Fruit fly (Drosophila melanogaster) whole organism, embryonic: ENCODE measurements around the gene Gss1.

ENCODE experiments used
- Atf-2 ChIP-seq: fragments of 200-800 bp; sonication (Bioruptor generic); optimal IDR thresholded peaks from 2 replicates; lab custom pipeline; 2016; ENCODE audit warnings: missing biosample characterization, missing genetic modification characterization
- CG10462 ChIP-seq: fragments of 200-800 bp; sonication (Bioruptor generic); optimal IDR thresholded peaks from 2 replicates; lab custom pipeline; 2016; ENCODE audit warnings: missing biosample characterization, missing genetic modification characterization
- CG12299 ChIP-seq: fragments of 200-800 bp; sonication (Bioruptor generic); optimal IDR thresholded peaks from 2 replicates; lab custom pipeline; 2018; ENCODE audit warnings: missing biosample characterization, mild to moderate bottlenecking, missing genetic modification characterization
- CG12942 ChIP-seq: fragments of 200-800 bp; sonication (Bioruptor generic); optimal IDR thresholded peaks from 3 replicates; lab custom pipeline; 2016; ENCODE audit warnings: missing biosample characterization, missing genetic modification characterization
- CG13287 ChIP-seq: fragments of 200-800 bp; sonication (Bioruptor generic); IDR thresholded peaks from 2 replicates; pipeline ENCODE4 v1.3.6; 2022; ENCODE audit warnings: missing biosample characterization, missing genetic modification characterization; ENCODE audit not compliant: partially characterized antibody
- CG13296 ChIP-seq: fragments of 200-800 bp; sonication (Bioruptor generic); optimal IDR thresholded peaks from 3 replicates; lab custom pipeline; 2018; ENCODE audit warnings: missing biosample characterization, mild to moderate bottlenecking, missing genetic modification characterization
- CG14014 ChIP-seq: fragments of 200-800 bp; sonication (Bioruptor generic); IDR thresholded peaks from 2 replicates; pipeline ENCODE4 v1.3.6; 2022; ENCODE audit warnings: missing biosample characterization, missing genetic modification characterization
- CG14441 ChIP-seq: fragments of 200-800 bp; sonication (Bioruptor generic); IDR thresholded peaks from 2 replicates; pipeline ENCODE4 v1.3.6; 2022; ENCODE audit warnings: missing biosample characterization, missing genetic modification characterization
- CG15479 ChIP-seq: fragments of 200-800 bp; sonication (Bioruptor generic); optimal IDR thresholded peaks from 3 replicates; lab custom pipeline; 2019; ENCODE audit warnings: missing biosample characterization, mild to moderate bottlenecking, missing genetic modification characterization, moderate library complexity
- CG16815 ChIP-seq: fragments of 200-800 bp; sonication (Bioruptor generic); optimal IDR thresholded peaks from 3 replicates; lab custom pipeline; 2017; ENCODE audit warnings: missing biosample characterization, mild to moderate bottlenecking, missing genetic modification characterization
- CG17612 ChIP-seq: fragments of 200-800 bp; sonication (Bioruptor generic); IDR thresholded peaks from 2 replicates; pipeline ENCODE4 v1.3.6; 2022; ENCODE audit warnings: missing biosample characterization, missing genetic modification characterization
- CG18764 ChIP-seq: fragments of 200-800 bp; sonication (Bioruptor generic); optimal IDR thresholded peaks from 3 replicates; lab custom pipeline; 2016; ENCODE audit warnings: missing biosample characterization, missing genetic modification characterization
- CG2202 ChIP-seq: fragments of 200-800 bp; sonication (Bioruptor generic); optimal IDR thresholded peaks from 2 replicates; lab custom pipeline; 2018; ENCODE audit warnings: missing biosample characterization, mild to moderate bottlenecking, missing genetic modification characterization
- CG3163 ChIP-seq: fragments of 200-800 bp; sonication (Bioruptor generic); optimal IDR thresholded peaks from 3 replicates; lab custom pipeline; 2016; ENCODE audit warnings: missing biosample characterization, missing genetic modification characterization
- CG3281 ChIP-seq: fragments of 200-800 bp; sonication (Bioruptor generic); optimal IDR thresholded peaks from 3 replicates; lab custom pipeline; 2017; ENCODE audit warnings: missing biosample characterization, mild to moderate bottlenecking, missing genetic modification characterization
- CG34422 ChIP-seq: fragments of 200-800 bp; sonication (Bioruptor generic); IDR thresholded peaks from 3 replicates; pipeline ENCODE4 v1.3.6; 2022; ENCODE audit warnings: missing biosample characterization, missing genetic modification characterization
- CG3838 ChIP-seq: fragments of 200-800 bp; sonication (Bioruptor generic); optimal IDR thresholded peaks from 3 replicates; lab custom pipeline; 2016; ENCODE audit warnings: missing biosample characterization, missing genetic modification characterization
- CG3847 ChIP-seq: fragments of 200-800 bp; sonication (Bioruptor generic); IDR thresholded peaks from 2 replicates; pipeline ENCODE4 v1.3.6; 2022; ENCODE audit warnings: missing biosample characterization, missing genetic modification characterization
- CG3995 ChIP-seq: fragments of 200-800 bp; sonication (Bioruptor generic); optimal IDR thresholded peaks from 3 replicates; lab custom pipeline; 2016; ENCODE audit warnings: missing biosample characterization, missing genetic modification characterization
- CG42726 ChIP-seq: fragments of 200-800 bp; sonication (Bioruptor generic); IDR thresholded peaks from 2 replicates; pipeline ENCODE4 v1.3.6; 2022; ENCODE audit warnings: missing biosample characterization, missing genetic modification characterization; ENCODE audit not compliant: partially characterized antibody
- CG7963 ChIP-seq: fragments of 200-800 bp; sonication (Bioruptor generic); IDR thresholded peaks from 3 replicates; pipeline ENCODE4 v1.3.6; 2022; ENCODE audit warnings: missing biosample characterization, missing genetic modification characterization; ENCODE audit not compliant: partially characterized antibody
- CG8281 ChIP-seq: fragments of 200-800 bp; sonication (Bioruptor generic); optimal IDR thresholded peaks from 2 replicates; lab custom pipeline; 2018; ENCODE audit warnings: missing biosample characterization, mild to moderate bottlenecking, missing genetic modification characterization, moderate library complexity
- CG8765 ChIP-seq: fragments of 200-800 bp; sonication (Bioruptor generic); IDR thresholded peaks from 2 replicates; pipeline ENCODE4 v1.3.6; 2022; ENCODE audit warnings: missing biosample characterization, missing genetic modification characterization
- CG9437 ChIP-seq: fragments of 200-800 bp; sonication (Bioruptor generic); optimal IDR thresholded peaks from 2 replicates; lab custom pipeline; 2018; ENCODE audit warnings: missing biosample characterization, mild to moderate bottlenecking, missing genetic modification characterization
- CG9797 ChIP-seq: fragments of 200-800 bp; sonication (Bioruptor generic); optimal IDR thresholded peaks from 3 replicates; lab custom pipeline; 2018; ENCODE audit warnings: missing biosample characterization, mild to moderate bottlenecking, missing genetic modification characterization
- CTCF ChIP-seq: fragments of 200-800 bp; sonication (Bioruptor generic); optimal IDR thresholded peaks from 2 replicates; lab custom pipeline; 2017; ENCODE audit warnings: missing biosample characterization, mild to moderate bottlenecking, missing genetic modification characterization, moderate library complexity
- Dfd ChIP-seq, 2 experiments: fragments of >200 bp; optimal IDR thresholded peaks; 2 replicates each; lab custom pipeline; 2017; ENCODE audit warnings: missing biosample characterization in 2 of 2, missing genetic modification characterization in 2 of 2
- Doc3 ChIP-seq: fragments of 200-800 bp; sonication (Bioruptor generic); IDR thresholded peaks from 3 replicates; pipeline ENCODE4 v1.3.6; 2022; ENCODE audit warnings: missing biosample characterization, missing genetic modification characterization; ENCODE audit not compliant: partially characterized antibody
- HHEX ChIP-seq: fragments of 200-800 bp; sonication (Bioruptor generic); optimal IDR thresholded peaks from 3 replicates; lab custom pipeline; 2017; ENCODE audit warnings: missing biosample characterization, mild to moderate bottlenecking, missing genetic modification characterization, missing genetic modification reagents
- HLHmδ ChIP-seq: fragments of 200-800 bp; sonication (Bioruptor generic); optimal IDR thresholded peaks from 2 replicates; lab custom pipeline; 2018; ENCODE audit warnings: missing biosample characterization, mild to moderate bottlenecking, missing genetic modification characterization, moderate library complexity
- Hr3 ChIP-seq: fragments of 200-800 bp; sonication (Bioruptor generic); optimal IDR thresholded peaks from 3 replicates; lab custom pipeline; 2016; ENCODE audit warnings: missing biosample characterization, missing genetic modification characterization
- Hr39 ChIP-seq: fragments of >200 bp; optimal IDR thresholded peaks from 2 replicates; lab custom pipeline; 2017
- NC2α ChIP-seq: fragments of 200-800 bp; sonication (Bioruptor generic); optimal IDR thresholded peaks from 2 replicates; lab custom pipeline; 2016; ENCODE audit warnings: missing biosample characterization, missing genetic modification characterization
- Nf-YA ChIP-seq: fragments of 200-800 bp; sonication (Bioruptor generic); IDR thresholded peaks from 2 replicates; pipeline ENCODE4 v1.3.6; 2022; ENCODE audit warnings: missing biosample characterization, missing genetic modification characterization
- Oaz ChIP-seq: fragments of 200-800 bp; sonication (Bioruptor generic); IDR thresholded peaks from 2 replicates; pipeline ENCODE4 v1.3.6; 2022; ENCODE audit warnings: missing biosample characterization, missing genetic modification characterization
- Poxn ChIP-seq: fragments of 200-800 bp; sonication (Bioruptor generic); IDR thresholded peaks from 2 replicates; pipeline ENCODE4 v1.3.6; 2022; ENCODE audit warnings: missing biosample characterization, missing genetic modification characterization
- Ptx1 ChIP-seq: fragments of 200-800 bp; sonication (Bioruptor generic); IDR thresholded peaks from 2 replicates; pipeline ENCODE4 v1.3.6; 2022; ENCODE audit warnings: missing biosample characterization, missing genetic modification characterization
- Rfx ChIP-seq: fragments of 200-800 bp; sonication (Bioruptor generic); IDR thresholded peaks from 2 replicates; pipeline ENCODE4 v1.3.6; 2022; ENCODE audit warnings: missing biosample characterization, missing genetic modification characterization
- Sin3A ChIP-seq: fragments of >200 bp; optimal IDR thresholded peaks from 2 replicates; lab custom pipeline; 2018
- Stat92E ChIP-seq, 3 experiments: fragments of >200 bp in 2 of 3; fragments of 200-800 bp in 1 of 3; sonication (Bioruptor generic) in 1 of 3; optimal IDR thresholded peaks; 2 replicates each; lab custom pipeline; 2017 to 2019; ENCODE audit warnings: missing biosample characterization in 3 of 3, missing genetic modification characterization in 3 of 3, mild to moderate bottlenecking in 1 of 3, moderate library complexity in 1 of 3
- Xbp1 ChIP-seq: fragments of 200-800 bp; sonication (Bioruptor generic); optimal IDR thresholded peaks from 3 replicates; lab custom pipeline; 2016; ENCODE audit warnings: missing biosample characterization, mild to moderate bottlenecking, missing genetic modification characterization
- abd-A ChIP-seq: fragments of 200-800 bp; sonication (Bioruptor generic); optimal IDR thresholded peaks from 3 replicates; lab custom pipeline; 2019; ENCODE audit warnings: missing biosample characterization, mild to moderate bottlenecking, missing genetic modification characterization, moderate library complexity
- ato ChIP-seq: fragments of 200-800 bp; sonication (Bioruptor generic); IDR thresholded peaks from 2 replicates; pipeline ENCODE4 v1.3.6; 2022; ENCODE audit warnings: missing biosample characterization, missing genetic modification characterization; ENCODE audit not compliant: partially characterized antibody
- ci ChIP-seq: fragments of 200-800 bp; sonication (Bioruptor generic); IDR thresholded peaks from 3 replicates; pipeline ENCODE4 v1.3.6; 2022; ENCODE audit warnings: missing biosample characterization, missing genetic modification characterization
- fd64A ChIP-seq: fragments of 200-800 bp; sonication (Bioruptor generic); optimal IDR thresholded peaks from 3 replicates; lab custom pipeline; 2018; ENCODE audit warnings: missing biosample characterization, mild to moderate bottlenecking, missing genetic modification characterization
- jing ChIP-seq: fragments of 200-800 bp; sonication (Bioruptor generic); optimal IDR thresholded peaks from 2 replicates; lab custom pipeline; 2018; ENCODE audit warnings: missing biosample characterization, mild to moderate bottlenecking, missing genetic modification characterization
- lilli ChIP-seq: fragments of 200-800 bp; sonication (Bioruptor generic); optimal IDR thresholded peaks from 3 replicates; lab custom pipeline; 2016; ENCODE audit warnings: missing biosample characterization, missing genetic modification characterization
- mirr ChIP-seq: fragments of 200-800 bp; sonication (Bioruptor generic); optimal IDR thresholded peaks from 3 replicates; lab custom pipeline; 2018; ENCODE audit warnings: missing biosample characterization, mild to moderate bottlenecking, missing genetic modification characterization
- pb ChIP-seq: fragments of 200-800 bp; sonication (Bioruptor generic); optimal IDR thresholded peaks from 3 replicates; lab custom pipeline; 2016; ENCODE audit warnings: missing biosample characterization, missing genetic modification characterization
- twi ChIP-seq: fragments of 200-800 bp; optimal IDR thresholded peaks from 2 replicates; lab custom pipeline; 2019; ENCODE audit warnings: missing biosample characterization, mild to moderate bottlenecking, missing genetic modification characterization, moderate library complexity
- usp ChIP-seq: fragments of >200 bp; optimal IDR thresholded peaks from 2 replicates; lab custom pipeline; 2017; ENCODE audit warnings: missing biosample characterization, missing genetic modification characterization
- vvl ChIP-seq: fragments of 200-800 bp; sonication (Bioruptor generic); IDR thresholded peaks from 2 replicates; pipeline ENCODE4 v1.3.6; 2022; ENCODE audit warnings: missing biosample characterization, missing genetic modification characterization
- wek ChIP-seq: fragments of 200-800 bp; sonication (Bioruptor generic); optimal IDR thresholded peaks from 3 replicates; lab custom pipeline; 2018; ENCODE audit warnings: missing biosample characterization, mild to moderate bottlenecking, missing genetic modification characterization, moderate library complexity
- wor ChIP-seq: fragments of 200-800 bp; sonication (Bioruptor generic); IDR thresholded peaks from 2 replicates; pipeline ENCODE4 v1.3.6; 2022; ENCODE audit warnings: missing biosample characterization, missing genetic modification characterization

Gss1 gene

dm6 chrX:17860711-17861110 is 28.6 kb upstream of the Gss1 start, which contains the start of the genes Arp8 and CG6769 (continued):
- TF ChIP-seq Ptx1 (GFP tag; lab: Robert Waterston, UW) (no peak), CG7963 (GFP tag; lab: Robert Waterston, UW) (no peak), pb (GFP tag; lab: Kevin White, UChicago) (no peak), CG9797 (GFP tag; lab: Kevin White, UChicago) (peak; percentile 80), HHEX (GFP tag; lab: Kevin White, UChicago) (no peak), Poxn (GFP tag; lab: Robert Waterston, UW) (no peak), CG15479 (GFP tag; lab: Kevin White, UChicago) (no peak), Dfd (GFP tag; optimal IDR thresholded peaks at IDR 0.05; lab: Kevin White, UChicago) (no peak), CG9437 (GFP tag; lab: Kevin White, UChicago) (no peak), CG3163 (GFP tag; lab: Kevin White, UChicago) (no peak), Doc3 (no peak), CG34422 (GFP tag; lab: Robert Waterston, UW) (no peak), CG3995 (GFP tag; lab: Kevin White, UChicago) (no peak), CG3847 (GFP tag; lab: Robert Waterston, UW) (peak; percentile 18; the same call in 1 of the 2 replicates), HLHmδ (GFP tag; lab: Kevin White, UChicago) (no peak), vvl (GFP tag; lab: Robert Waterston, UW) (no peak), wek (GFP tag; lab: Kevin White, UChicago) (no peak), CG18764 (GFP tag; lab: Kevin White, UChicago) (no peak), usp (GFP tag; lab: Kevin White, UChicago) (no peak), CG12942 (GFP tag; lab: Kevin White, UChicago) (no peak), CG12299 (tag; lab: Kevin White, UChicago) (peak; percentile 17), CG10462 (GFP tag; lab: Kevin White, UChicago) (no peak), CG3838 (GFP tag; lab: Kevin White, UChicago) (no peak), Xbp1 (GFP tag; lab: Kevin White, UChicago) (peak; percentile 6), wor (GFP tag; lab: Robert Waterston, UW) (no peak), CG14441 (GFP tag; lab: Robert Waterston, UW) (no peak), CG8765 (GFP tag; lab: Robert Waterston, UW) (no peak), NC2α (no peak), CG8281 (no peak), CTCF (GFP tag; lab: Kevin White, UChicago) (no peak), ci (GFP tag; lab: Robert Waterston, UW) (no peak), fd64A (GFP tag; lab: Kevin White, UChicago) (no peak), CG13296 (peak; percentile 8), CG3281 (GFP tag; lab: Kevin White, UChicago) (no peak), mirr (no peak), Rfx (GFP tag; lab: Robert Waterston, UW) (no peak), CG2202 (tag; lab: Kevin White, UChicago) (no peak), Hr39 (no peak), jing (GFP tag; lab: Kevin White, UChicago) (no peak), abd-A (tag; lab: Kevin White, UChicago) (no peak), CG14014 (GFP tag; lab: Robert Waterston, UW) (no peak), Nf-YA (GFP tag; lab: Robert Waterston, UW) (no peak), CG42726 (GFP tag; lab: Robert Waterston, UW) (no peak), ato (GFP tag; lab: Robert Waterston, UW) (no peak), Sin3A (peak; percentile 36), Atf-2 (GFP tag; lab: Kevin White, UChicago) (no peak), CG16815 (no peak), Oaz (no peak), lilli (peak; percentile 6), CG13287 (GFP tag; lab: Robert Waterston, UW) (no peak), Hr3 (no peak), twi (tag; lab: Kevin White, UChicago) (no peak), CG17612 (GFP tag; lab: Robert Waterston, UW) (no peak), Stat92E (GFP tag; optimal IDR thresholded peaks at IDR 0.05; lab: Kevin White, UChicago) (no peak)
